Fruit fly (Drosophila melanogaster) whole organism, prepupa: ENCODE results near the gene mex1.

Source experiments
- Blimp-1 ChIP-seq: fragments of 200-800 bp; sonication (Bioruptor generic); optimal IDR thresholded peaks from 3 replicates; lab custom pipeline; 2017; ENCODE audit warnings: missing biosample characterization, missing genetic modification characterization, mild to moderate bottlenecking, moderate library complexity, missing genetic modification reagents
- CG10631 ChIP-seq: fragments of 200-800 bp; sonication (Bioruptor generic); optimal IDR thresholded peaks from 2 replicates; lab custom pipeline; 2016; ENCODE audit warnings: missing biosample characterization, missing genetic modification characterization
- CG10669 ChIP-seq: fragments of 200-800 bp; sonication (Bioruptor generic); optimal IDR thresholded peaks from 3 replicates; lab custom pipeline; 2018; ENCODE audit warnings: missing biosample characterization, mild to moderate bottlenecking, missing genetic modification characterization, moderate library complexity
- CG11294 ChIP-seq: fragments of 200-800 bp; sonication (Bioruptor generic); IDR thresholded peaks from 2 replicates; pipeline ENCODE4 v1.3.6; 2022; ENCODE audit warnings: missing biosample characterization, missing genetic modification characterization
- CG11762 ChIP-seq: fragments of 200-800 bp; sonication (Bioruptor generic); optimal IDR thresholded peaks from 3 replicates; lab custom pipeline; 2016; ENCODE audit warnings: missing biosample characterization, missing genetic modification characterization; ENCODE audit not compliant: insufficient read depth
- CG15336 ChIP-seq: fragments of 200-800 bp; sonication (Bioruptor generic); IDR thresholded peaks from 2 replicates; pipeline ENCODE4 v1.3.6; 2022; ENCODE audit warnings: missing biosample characterization, missing genetic modification characterization
- CG1621 ChIP-seq: fragments of 200-800 bp; sonication (Bioruptor generic); optimal IDR thresholded peaks from 3 replicates; lab custom pipeline; 2018; ENCODE audit warnings: missing biosample characterization, mild to moderate bottlenecking, missing genetic modification characterization
- CG16779 ChIP-seq: fragments of 200-800 bp; sonication (Bioruptor generic); optimal IDR thresholded peaks from 3 replicates; lab custom pipeline; 2017; ENCODE audit warnings: missing biosample characterization, mild to moderate bottlenecking, missing genetic modification characterization
- CG31627 ChIP-seq: fragments of 200-800 bp; sonication (Bioruptor generic); optimal IDR thresholded peaks from 3 replicates; lab custom pipeline; 2016; ENCODE audit warnings: missing biosample characterization, missing genetic modification characterization
- CG32006 ChIP-seq: fragments of 200-800 bp; sonication (Bioruptor generic); optimal IDR thresholded peaks from 3 replicates; lab custom pipeline; 2017; ENCODE audit warnings: missing biosample characterization, mild to moderate bottlenecking, missing genetic modification characterization
- CG34406 ChIP-seq: fragments of 200-800 bp; sonication (Bioruptor generic); optimal IDR thresholded peaks from 3 replicates; lab custom pipeline; 2016; ENCODE audit warnings: missing biosample characterization, missing genetic modification characterization
- CG3919 ChIP-seq: fragments of 200-800 bp; sonication (Bioruptor generic); optimal IDR thresholded peaks from 3 replicates; lab custom pipeline; 2016; ENCODE audit warnings: missing biosample characterization, missing genetic modification characterization
- CG4318 ChIP-seq: fragments of 200-800 bp; sonication (Bioruptor generic); optimal IDR thresholded peaks from 3 replicates; lab custom pipeline; 2017; ENCODE audit warnings: missing biosample characterization, mild to moderate bottlenecking, missing genetic modification characterization
- CG6163 ChIP-seq: fragments of 200-800 bp; sonication (Bioruptor generic); IDR thresholded peaks from 3 replicates; pipeline ENCODE4 v1.3.6; 2022; ENCODE audit warnings: missing biosample characterization, missing genetic modification characterization
- CG6276 ChIP-seq: fragments of 200-800 bp; sonication (Bioruptor generic); optimal IDR thresholded peaks from 2 replicates; lab custom pipeline; 2017; ENCODE audit warnings: missing biosample characterization, mild to moderate bottlenecking, missing genetic modification characterization
- CG6792 ChIP-seq: fragments of 200-800 bp; sonication (Bioruptor generic); optimal IDR thresholded peaks from 3 replicates; lab custom pipeline; 2016; ENCODE audit warnings: missing biosample characterization, missing genetic modification characterization
- CG6854 ChIP-seq: fragments of 200-800 bp; sonication (Bioruptor generic); optimal IDR thresholded peaks from 2 replicates; lab custom pipeline; 2017; ENCODE audit warnings: missing biosample characterization, mild to moderate bottlenecking, missing genetic modification characterization
- CG7368 ChIP-seq: fragments of 200-800 bp; sonication (Bioruptor generic); optimal IDR thresholded peaks from 3 replicates; lab custom pipeline; 2016; ENCODE audit warnings: missing biosample characterization, missing genetic modification characterization
- CG8119 ChIP-seq: fragments of 200-800 bp; sonication (Bioruptor generic); IDR thresholded peaks from 3 replicates; pipeline ENCODE4 v1.3.6; 2022; ENCODE audit warnings: missing biosample characterization, missing genetic modification characterization
- CG8319 ChIP-seq: fragments of 200-800 bp; sonication (Bioruptor generic); optimal IDR thresholded peaks from 3 replicates; lab custom pipeline; 2016; ENCODE audit warnings: missing biosample characterization, missing genetic modification characterization
- CG8632 ChIP-seq: fragments of 200-800 bp; sonication (Bioruptor generic); optimal IDR thresholded peaks from 3 replicates; lab custom pipeline; 2016; ENCODE audit warnings: missing biosample characterization, missing genetic modification characterization
- CG9139 ChIP-seq: fragments of 200-800 bp; sonication (Bioruptor generic); optimal IDR thresholded peaks from 3 replicates; lab custom pipeline; 2017; ENCODE audit warnings: missing biosample characterization, mild to moderate bottlenecking, missing genetic modification characterization
- Eip75B ChIP-seq: fragments of 200-800 bp; sonication (Bioruptor generic); optimal IDR thresholded peaks from 3 replicates; lab custom pipeline; 2016; ENCODE audit warnings: missing biosample characterization, missing genetic modification characterization
- Eip78C ChIP-seq: fragments of 200-800 bp; sonication (Bioruptor generic); peaks from one replicate; lab custom pipeline; 2016; ENCODE audit warnings: missing biosample characterization, missing genetic modification characterization
- Ets21C ChIP-seq: fragments of 200-800 bp; sonication (Bioruptor generic); optimal IDR thresholded peaks from 3 replicates; lab custom pipeline; 2016; ENCODE audit warnings: missing biosample characterization, missing genetic modification characterization
- Gug ChIP-seq: fragments of 200-800 bp; sonication (Bioruptor generic); IDR thresholded peaks from 2 replicates; pipeline ENCODE4 v1.3.6; 2022; ENCODE audit warnings: missing biosample characterization, missing genetic modification characterization
- Hr38 ChIP-seq: sonication (Bioruptor generic); optimal IDR thresholded peaks from 2 replicates; lab custom pipeline; 2016; ENCODE audit warnings: missing biosample characterization, missing genetic modification characterization
- Hr39 ChIP-seq: fragments of 200-800 bp; sonication (Bioruptor generic); optimal IDR thresholded peaks from 2 replicates; lab custom pipeline; 2016; ENCODE audit warnings: missing biosample characterization, missing genetic modification characterization
- Hr4 ChIP-seq: fragments of 200-800 bp; sonication (Bioruptor generic); optimal IDR thresholded peaks from 3 replicates; lab custom pipeline; 2016; ENCODE audit warnings: missing biosample characterization, missing genetic modification characterization
- Lpt ChIP-seq: fragments of 200-800 bp; sonication (Bioruptor generic); optimal IDR thresholded peaks from 3 replicates; lab custom pipeline; 2016; ENCODE audit warnings: missing biosample characterization, missing genetic modification characterization
- Met ChIP-seq: fragments of 200-800 bp; sonication (Bioruptor generic); optimal IDR thresholded peaks from 3 replicates; lab custom pipeline; 2016; ENCODE audit warnings: missing biosample characterization, missing genetic modification characterization
- OdsH ChIP-seq: fragments of 200-800 bp; sonication (Bioruptor generic); optimal IDR thresholded peaks from 3 replicates; lab custom pipeline; 2016; ENCODE audit warnings: missing biosample characterization, missing genetic modification characterization
- Smox ChIP-seq: fragments of 200-800 bp; sonication (Bioruptor generic); optimal IDR thresholded peaks from 3 replicates; lab custom pipeline; 2016; ENCODE audit warnings: missing biosample characterization, missing genetic modification characterization
- Sox102F ChIP-seq: fragments of 200-800 bp; sonication (Bioruptor generic); optimal IDR thresholded peaks from 2 replicates; lab custom pipeline; 2016; ENCODE audit warnings: missing biosample characterization, mild to moderate bottlenecking, missing genetic modification characterization
- achi ChIP-seq: fragments of 200-800 bp; sonication (Bioruptor generic); optimal IDR thresholded peaks from 3 replicates; lab custom pipeline; 2016; ENCODE audit warnings: missing biosample characterization, missing genetic modification characterization
- acj6 ChIP-seq: fragments of 200-800 bp; sonication (Bioruptor generic); optimal IDR thresholded peaks from 3 replicates; lab custom pipeline; 2016; ENCODE audit warnings: missing biosample characterization, missing genetic modification characterization
- dac ChIP-seq: fragments of 200-800 bp; sonication (Bioruptor generic); optimal IDR thresholded peaks from 2 replicates; lab custom pipeline; 2017; ENCODE audit warnings: missing biosample characterization, mild to moderate bottlenecking, missing genetic modification characterization
- dsx ChIP-seq: fragments of 200-800 bp; optimal IDR thresholded peaks from 3 replicates; lab custom pipeline; 2019; ENCODE audit warnings: missing biosample characterization, mild to moderate bottlenecking, missing genetic modification characterization, moderate library complexity; ENCODE audit not compliant: poor library complexity, severe bottlenecking
- esn ChIP-seq: fragments of 200-800 bp; sonication (Bioruptor generic); optimal IDR thresholded peaks from 2 replicates; lab custom pipeline; 2016; ENCODE audit warnings: missing biosample characterization, mild to moderate bottlenecking, missing genetic modification characterization, moderate library complexity
- fd59A ChIP-seq: fragments of 200-800 bp; sonication (Bioruptor generic); optimal IDR thresholded peaks from 2 replicates; lab custom pipeline; 2017; ENCODE audit warnings: missing biosample characterization, mild to moderate bottlenecking, missing genetic modification characterization, missing genetic modification reagents
- fd85E ChIP-seq: fragments of 200-800 bp; sonication (Bioruptor generic); optimal IDR thresholded peaks from 3 replicates; lab custom pipeline; 2016; ENCODE audit warnings: missing biosample characterization, missing genetic modification characterization
- net ChIP-seq: fragments of 200-800 bp; sonication (Bioruptor generic); optimal IDR thresholded peaks from 3 replicates; lab custom pipeline; 2016; ENCODE audit warnings: missing biosample characterization, missing genetic modification characterization
- pdm3 ChIP-seq: fragments of 200-800 bp; sonication (Bioruptor generic); optimal IDR thresholded peaks from 3 replicates; lab custom pipeline; 2016; ENCODE audit warnings: missing biosample characterization, missing genetic modification characterization
- salr ChIP-seq, 2 experiments: fragments of 200-800 bp; sonication (Bioruptor generic); optimal IDR thresholded peaks; 3 replicates each; lab custom pipeline; 2016 to 2018; ENCODE audit warnings: missing biosample characterization in 2 of 2, missing genetic modification characterization in 2 of 2, mild to moderate bottlenecking in 1 of 2
- spab ChIP-seq: fragments of 200-800 bp; sonication (Bioruptor generic); optimal IDR thresholded peaks from 2 replicates; lab custom pipeline; 2017; ENCODE audit warnings: missing biosample characterization, mild to moderate bottlenecking, missing genetic modification characterization, missing genetic modification reagents
- svp ChIP-seq: fragments of 200-800 bp; sonication (Bioruptor generic); peaks from one replicate; lab custom pipeline; 2016; ENCODE audit warnings: missing biosample characterization, missing genetic modification characterization
- topi ChIP-seq: fragments of 200-800 bp; sonication (Bioruptor generic); optimal IDR thresholded peaks from 3 replicates; lab custom pipeline; 2016; ENCODE audit warnings: missing biosample characterization, missing genetic modification characterization
- vri ChIP-seq: fragments of 200-800 bp; sonication (Bioruptor generic); optimal IDR thresholded peaks from 3 replicates; lab custom pipeline; 2016; ENCODE audit warnings: missing biosample characterization, mild to moderate bottlenecking, missing genetic modification characterization

The mex1 gene

dm6 chr3L:15566484-15566955 lies 47.1 kb upstream of the mex1 start (continued):
- TF ChIP-seq vri (GFP tag; lab: Kevin White, UChicago) (peak; percentile 71), salr (GFP tag; optimal IDR thresholded peaks at IDR 0.05; lab: Kevin White, UChicago) (no peak), CG31627 (GFP tag; lab: Kevin White, UChicago) (no peak), CG6792 (no peak), fd85E (no peak), fd59A (GFP tag; lab: Kevin White, UChicago) (no peak), CG6163 (GFP tag; lab: Robert Waterston, UW) (peak; percentile 61; the same call in 2 of the 3 replicates), Met (no peak), esn (GFP tag; lab: Kevin White, UChicago) (peak; percentile 6), Blimp-1 (no peak), CG11294 (GFP tag; lab: Robert Waterston, UW) (no peak), achi (GFP tag; lab: Kevin White, UChicago) (no peak), CG1621 (no peak), CG3919 (GFP tag; lab: Kevin White, UChicago) (no peak), CG8319 (GFP tag; lab: Kevin White, UChicago) (peak; percentile 76), spab (GFP tag; lab: Kevin White, UChicago) (no peak)

dm6 chr3L:15565829-15566433 lies 46.5 kb upstream of the mex1 start, which contains the start of gene dop:
TSS of gene dop (plus strand) at chr3L:15566013.
- TF ChIP-seq Eip78C (GFP tag; lab: Kevin White, UChicago), result peak; percentile 70
- 0 out of 2 replicates have a peak, but pooled peaks have one; percentile 16 for TF ChIP-seq CG15336 (GFP tag; lab: Robert Waterston, UW)
- TF ChIP-seq CG7368 (GFP tag; lab: Kevin White, UChicago), result no peak
- peak; percentile 20 for TF ChIP-seq Ets21C
- no peak for TF ChIP-seq Sox102F (GFP tag; lab: Kevin White, UChicago)
- no peak for TF ChIP-seq fd85E
- TF ChIP-seq CG11762 (GFP tag; lab: Kevin White, UChicago), result no peak
- no peak for TF ChIP-seq CG6792
- peak; percentile 11 for TF ChIP-seq topi (GFP tag; lab: Kevin White, UChicago)
- no peak for TF ChIP-seq CG8119 (GFP tag; lab: Robert Waterston, UW)
- no peak for TF ChIP-seq CG3919 (GFP tag; lab: Kevin White, UChicago)
- TF ChIP-seq CG16779 (tag; lab: Kevin White, UChicago), result no peak
- TF ChIP-seq CG6276 (GFP tag; lab: Kevin White, UChicago), result no peak
- TF ChIP-seq dac (GFP tag; lab: Kevin White, UChicago), result no peak
- no peak for TF ChIP-seq CG10669
- TF ChIP-seq dsx (GFP tag; lab: Kevin White, UChicago), result no peak
- TF ChIP-seq CG4318, result no peak
- no peak for TF ChIP-seq CG8319 (GFP tag; lab: Kevin White, UChicago)
- no peak for TF ChIP-seq OdsH (GFP tag; lab: Kevin White, UChicago)
- no peak for TF ChIP-seq Blimp-1
- no peak for TF ChIP-seq CG6854 (GFP tag; lab: Kevin White, UChicago)
- TF ChIP-seq Met, result no peak
- peak; percentile 0 for TF ChIP-seq CG10631 (GFP tag; lab: Kevin White, UChicago)
- no peak for TF ChIP-seq Hr38 (GFP tag; lab: Kevin White, UChicago)
- TF ChIP-seq CG34406 (GFP tag; lab: Kevin White, UChicago), result no peak
- TF ChIP-seq CG8632, result no peak
- no peak for TF ChIP-seq pdm3 (GFP tag; lab: Kevin White, UChicago)
- no peak for TF ChIP-seq fd59A (GFP tag; lab: Kevin White, UChicago)
- no peak for TF ChIP-seq Gug
- TF ChIP-seq CG31627 (GFP tag; lab: Kevin White, UChicago), result peak; percentile 49
- TF ChIP-seq achi (GFP tag; lab: Kevin White, UChicago), result peak; percentile 36
- peak; percentile 9; the same call in 1 of the 3 replicates for TF ChIP-seq CG6163 (GFP tag; lab: Robert Waterston, UW)
- TF ChIP-seq Lpt (GFP tag; lab: Kevin White, UChicago), result no peak
- peak; percentile 58 for TF ChIP-seq vri (GFP tag; lab: Kevin White, UChicago)
- peak; percentile 4 for TF ChIP-seq net (GFP tag; lab: Kevin White, UChicago)
- peak; percentile 35 for TF ChIP-seq acj6 (GFP tag; lab: Kevin White, UChicago)
- TF ChIP-seq Hr39 (GFP tag; lab: Kevin White, UChicago), result peak; percentile 12
- no peak for TF ChIP-seq Hr4 (GFP tag; lab: Kevin White, UChicago)
- no peak for TF ChIP-seq CG32006 (GFP tag; lab: Kevin White, UChicago)
- peak; percentile 75 for TF ChIP-seq svp (GFP tag; lab: Kevin White, UChicago)
- TF ChIP-seq Smox (GFP tag; lab: Kevin White, UChicago), result peak; percentile 15
- peak; percentile 37 for TF ChIP-seq esn (GFP tag; lab: Kevin White, UChicago)
- no peak for TF ChIP-seq Eip75B
- TF ChIP-seq CG9139 (GFP tag; lab: Kevin White, UChicago), result no peak
